Worm (Caenorhabditis elegans) whole organism, L4 larva: ENCODE data around the gene syx-2.

Experiments used
- T26A8.4 ChIP-seq: fragments of 200-800 bp; sonication (Bioruptor generic); IDR thresholded peaks from 2 replicates; pipeline ENCODE4 v1.3.6; 2022; ENCODE audit warnings: missing genetic modification characterization, missing compliant biosample characterization
- ceh-62 ChIP-seq: sonication (generic microtip); optimal IDR thresholded peaks from 2 replicates; lab custom pipeline; 2017; ENCODE audit warnings: missing biosample characterization, missing genetic modification characterization
- daf-16 ChIP-seq, 3 experiments: sonication (generic microtip); optimal IDR thresholded peaks; 2 replicates each; lab custom pipeline; 2016 to 2017; ENCODE audit warnings: missing genetic modification characterization in 3 of 3, missing genetic modification reagents in 3 of 3, mild to moderate bottlenecking in 2 of 3, missing compliant biosample characterization in 2 of 3, missing biosample characterization in 1 of 3, moderate library complexity in 1 of 3
- lin-1 ChIP-seq: fragments of 200-800 bp; sonication (Bioruptor generic); IDR thresholded peaks from 2 replicates; pipeline ENCODE4 v1.3.6; 2022; ENCODE audit warnings: missing genetic modification reagents, missing genetic modification characterization, missing compliant biosample characterization
- lin-13 ChIP-seq: fragments of 150-350 bp; optimal IDR thresholded peaks from 2 replicates; lab custom pipeline; 2014; ENCODE audit warnings: missing biosample characterization, missing genetic modification reagents, missing genetic modification characterization
- lin-39 ChIP-seq: fragments of 150-350 bp; optimal IDR thresholded peaks from 2 replicates; lab custom pipeline; 2014; ENCODE audit warnings: missing biosample characterization, missing genetic modification reagents, missing genetic modification characterization
- nhr-237 ChIP-seq: sonication (generic microtip); optimal IDR thresholded peaks from 2 replicates; lab custom pipeline; 2017; ENCODE audit warnings: missing biosample characterization, missing genetic modification characterization
- nhr-25 ChIP-seq: sonication (generic microtip); optimal IDR thresholded peaks from 2 replicates; lab custom pipeline; 2017; ENCODE audit warnings: missing genetic modification characterization, mild to moderate bottlenecking, missing compliant biosample characterization, antibody characterized with exemption, moderate library complexity, borderline replicate concordance; ENCODE audit not compliant: insufficient read depth
- nhr-42 ChIP-seq: fragments of 200-800 bp; sonication (Bioruptor generic); IDR thresholded peaks from 2 replicates; pipeline ENCODE4 v1.3.6; 2022; ENCODE audit warnings: missing genetic modification characterization, missing compliant biosample characterization
- nhr-76 ChIP-seq: fragments of 150-350 bp; optimal IDR thresholded peaks from 2 replicates; lab custom pipeline; 2014; ENCODE audit warnings: missing biosample characterization, missing genetic modification characterization
- snpc-4 ChIP-seq: fragments of 150-350 bp; optimal IDR thresholded peaks from 2 replicates; lab custom pipeline; 2014; ENCODE audit warnings: missing biosample characterization, missing genetic modification characterization
- tra-1 ChIP-seq: fragments of 200-800 bp; sonication (Bioruptor generic); IDR thresholded peaks from 2 replicates; pipeline ENCODE4 v1.3.6; 2022; ENCODE audit warnings: missing genetic modification reagents, missing genetic modification characterization, missing compliant biosample characterization
- unc-130 ChIP-seq: sonication (generic microtip); optimal IDR thresholded peaks from 2 replicates; lab custom pipeline; 2016; ENCODE audit warnings: missing genetic modification reagents, missing genetic modification characterization, missing compliant biosample characterization

DNA sequence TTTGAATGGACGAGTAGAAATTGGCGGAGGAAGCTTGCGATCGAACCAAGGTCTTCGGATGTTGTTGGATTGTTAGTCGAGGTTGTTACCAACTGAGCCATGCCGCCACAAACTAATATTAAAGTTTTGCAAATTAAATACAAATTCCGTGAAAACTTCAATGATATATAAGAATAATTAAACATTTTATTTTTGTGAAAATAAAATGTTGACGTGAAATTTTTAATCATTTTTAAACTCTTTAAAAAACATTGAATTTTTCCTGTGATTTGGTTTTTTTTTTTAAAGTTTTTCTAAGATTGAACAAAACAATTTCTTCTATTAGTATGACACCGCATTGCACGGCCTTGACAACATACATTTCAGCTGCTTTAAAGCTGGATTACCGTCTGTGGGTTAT, 30.7 kb downstream of the syx-2 start, which contains the start of gene C31E10.11:
- TF ChIP-seq lin-13 (GFP tag; lab: Kevin White, UChicago) (no peak), lin-39 (no peak), nhr-25 (tag; lab: Kevin White, UChicago) (no peak), daf-16 (GFP tag; optimal IDR thresholded peaks at IDR 0.05; lab: Kevin White, UChicago) (no peak), daf-16 (tag; optimal IDR thresholded peaks at IDR 0.05; lab: Kevin White, UChicago) (no peak), tra-1 (GFP tag; lab: Robert Waterston, UW) (no peak), snpc-4 (tag; lab: Kevin White, UChicago) (no peak), unc-130 (GFP tag; lab: Kevin White, UChicago) (no peak), ceh-62 (tag; lab: Kevin White, UChicago) (no peak), T26A8.4 (GFP tag; lab: Robert Waterston, UW) (no peak), nhr-76 (tag; lab: Kevin White, UChicago) (no peak), lin-1 (GFP tag; lab: Robert Waterston, UW) (no peak), nhr-42 (GFP tag; lab: Robert Waterston, UW) (no peak), nhr-237 (tag; lab: Kevin White, UChicago) (no peak)
